Fruit fly (Drosophila melanogaster) whole organism, prepupa: ENCODE measurements around the gene CG34367.
A peak's percentile ranks its signal among the peaks of the same experiment; 100 is the strongest.

ENCODE experiments used
- Blimp-1 ChIP-seq: fragments of 200-800 bp; sonication (Bioruptor generic); optimal IDR thresholded peaks from 3 replicates; lab custom pipeline; 2017; ENCODE audit warnings: missing biosample characterization, missing genetic modification characterization, mild to moderate bottlenecking, moderate library complexity, missing genetic modification reagents
- CG10631 ChIP-seq: fragments of 200-800 bp; sonication (Bioruptor generic); optimal IDR thresholded peaks from 2 replicates; lab custom pipeline; 2016; ENCODE audit warnings: missing biosample characterization, missing genetic modification characterization
- CG10669 ChIP-seq: fragments of 200-800 bp; sonication (Bioruptor generic); optimal IDR thresholded peaks from 3 replicates; lab custom pipeline; 2018; ENCODE audit warnings: missing biosample characterization, mild to moderate bottlenecking, missing genetic modification characterization, moderate library complexity
- CG11294 ChIP-seq: fragments of 200-800 bp; sonication (Bioruptor generic); IDR thresholded peaks from 2 replicates; pipeline ENCODE4 v1.3.6; 2022; ENCODE audit warnings: missing biosample characterization, missing genetic modification characterization
- CG11762 ChIP-seq: fragments of 200-800 bp; sonication (Bioruptor generic); optimal IDR thresholded peaks from 3 replicates; lab custom pipeline; 2016; ENCODE audit warnings: missing biosample characterization, missing genetic modification characterization; ENCODE audit not compliant: insufficient read depth
- CG11902 ChIP-seq: fragments of 200-800 bp; sonication (Bioruptor generic); optimal IDR thresholded peaks from 3 replicates; lab custom pipeline; 2016; ENCODE audit warnings: missing biosample characterization, missing genetic modification characterization
- CG15336 ChIP-seq: fragments of 200-800 bp; sonication (Bioruptor generic); IDR thresholded peaks from 2 replicates; pipeline ENCODE4 v1.3.6; 2022; ENCODE audit warnings: missing biosample characterization, missing genetic modification characterization
- CG1621 ChIP-seq: fragments of 200-800 bp; sonication (Bioruptor generic); optimal IDR thresholded peaks from 3 replicates; lab custom pipeline; 2018; ENCODE audit warnings: missing biosample characterization, mild to moderate bottlenecking, missing genetic modification characterization
- CG16779 ChIP-seq: fragments of 200-800 bp; sonication (Bioruptor generic); optimal IDR thresholded peaks from 3 replicates; lab custom pipeline; 2017; ENCODE audit warnings: missing biosample characterization, mild to moderate bottlenecking, missing genetic modification characterization
- CG3032 ChIP-seq: fragments of 200-800 bp; optimal IDR thresholded peaks from 2 replicates; lab custom pipeline; 2019; ENCODE audit warnings: missing biosample characterization, mild to moderate bottlenecking, missing genetic modification characterization, moderate library complexity
- CG31627 ChIP-seq: fragments of 200-800 bp; sonication (Bioruptor generic); optimal IDR thresholded peaks from 3 replicates; lab custom pipeline; 2016; ENCODE audit warnings: missing biosample characterization, missing genetic modification characterization
- CG32006 ChIP-seq: fragments of 200-800 bp; sonication (Bioruptor generic); optimal IDR thresholded peaks from 3 replicates; lab custom pipeline; 2017; ENCODE audit warnings: missing biosample characterization, mild to moderate bottlenecking, missing genetic modification characterization
- CG34406 ChIP-seq: fragments of 200-800 bp; sonication (Bioruptor generic); optimal IDR thresholded peaks from 3 replicates; lab custom pipeline; 2016; ENCODE audit warnings: missing biosample characterization, missing genetic modification characterization
- CG4318 ChIP-seq: fragments of 200-800 bp; sonication (Bioruptor generic); optimal IDR thresholded peaks from 3 replicates; lab custom pipeline; 2017; ENCODE audit warnings: missing biosample characterization, mild to moderate bottlenecking, missing genetic modification characterization
- CG6163 ChIP-seq: fragments of 200-800 bp; sonication (Bioruptor generic); IDR thresholded peaks from 3 replicates; pipeline ENCODE4 v1.3.6; 2022; ENCODE audit warnings: missing biosample characterization, missing genetic modification characterization
- CG6276 ChIP-seq: fragments of 200-800 bp; sonication (Bioruptor generic); optimal IDR thresholded peaks from 2 replicates; lab custom pipeline; 2017; ENCODE audit warnings: missing biosample characterization, mild to moderate bottlenecking, missing genetic modification characterization
- CG6808 ChIP-seq: fragments of 200-800 bp; sonication (Bioruptor generic); optimal IDR thresholded peaks from 3 replicates; lab custom pipeline; 2017; ENCODE audit warnings: missing biosample characterization, missing genetic modification characterization, mild to moderate bottlenecking, moderate library complexity, missing genetic modification reagents
- CG6854 ChIP-seq: fragments of 200-800 bp; sonication (Bioruptor generic); optimal IDR thresholded peaks from 2 replicates; lab custom pipeline; 2017; ENCODE audit warnings: missing biosample characterization, mild to moderate bottlenecking, missing genetic modification characterization
- CG7368 ChIP-seq: fragments of 200-800 bp; sonication (Bioruptor generic); optimal IDR thresholded peaks from 3 replicates; lab custom pipeline; 2016; ENCODE audit warnings: missing biosample characterization, missing genetic modification characterization
- CG8119 ChIP-seq: fragments of 200-800 bp; sonication (Bioruptor generic); IDR thresholded peaks from 3 replicates; pipeline ENCODE4 v1.3.6; 2022; ENCODE audit warnings: missing biosample characterization, missing genetic modification characterization
- CG8319 ChIP-seq: fragments of 200-800 bp; sonication (Bioruptor generic); optimal IDR thresholded peaks from 3 replicates; lab custom pipeline; 2016; ENCODE audit warnings: missing biosample characterization, missing genetic modification characterization
- CG8632 ChIP-seq: fragments of 200-800 bp; sonication (Bioruptor generic); optimal IDR thresholded peaks from 3 replicates; lab custom pipeline; 2016; ENCODE audit warnings: missing biosample characterization, missing genetic modification characterization
- CG9139 ChIP-seq: fragments of 200-800 bp; sonication (Bioruptor generic); optimal IDR thresholded peaks from 3 replicates; lab custom pipeline; 2017; ENCODE audit warnings: missing biosample characterization, mild to moderate bottlenecking, missing genetic modification characterization
- Eip75B ChIP-seq: fragments of 200-800 bp; sonication (Bioruptor generic); optimal IDR thresholded peaks from 3 replicates; lab custom pipeline; 2016; ENCODE audit warnings: missing biosample characterization, missing genetic modification characterization
- Eip78C ChIP-seq: fragments of 200-800 bp; sonication (Bioruptor generic); peaks from one replicate; lab custom pipeline; 2016; ENCODE audit warnings: missing biosample characterization, missing genetic modification characterization
- Eip93F ChIP-seq: fragments of 200-800 bp; sonication (Bioruptor generic); optimal IDR thresholded peaks from 2 replicates; lab custom pipeline; 2016; ENCODE audit warnings: missing biosample characterization, mild to moderate bottlenecking, missing genetic modification characterization
- Ets21C ChIP-seq: fragments of 200-800 bp; sonication (Bioruptor generic); optimal IDR thresholded peaks from 3 replicates; lab custom pipeline; 2016; ENCODE audit warnings: missing biosample characterization, missing genetic modification characterization
- Hr38 ChIP-seq: sonication (Bioruptor generic); optimal IDR thresholded peaks from 2 replicates; lab custom pipeline; 2016; ENCODE audit warnings: missing biosample characterization, missing genetic modification characterization
- Hr39 ChIP-seq: fragments of 200-800 bp; sonication (Bioruptor generic); optimal IDR thresholded peaks from 2 replicates; lab custom pipeline; 2016; ENCODE audit warnings: missing biosample characterization, missing genetic modification characterization
- Hr4 ChIP-seq: fragments of 200-800 bp; sonication (Bioruptor generic); optimal IDR thresholded peaks from 3 replicates; lab custom pipeline; 2016; ENCODE audit warnings: missing biosample characterization, missing genetic modification characterization
- Met ChIP-seq: fragments of 200-800 bp; sonication (Bioruptor generic); optimal IDR thresholded peaks from 3 replicates; lab custom pipeline; 2016; ENCODE audit warnings: missing biosample characterization, missing genetic modification characterization
- OdsH ChIP-seq: fragments of 200-800 bp; sonication (Bioruptor generic); optimal IDR thresholded peaks from 3 replicates; lab custom pipeline; 2016; ENCODE audit warnings: missing biosample characterization, missing genetic modification characterization
- Smox ChIP-seq: fragments of 200-800 bp; sonication (Bioruptor generic); optimal IDR thresholded peaks from 3 replicates; lab custom pipeline; 2016; ENCODE audit warnings: missing biosample characterization, missing genetic modification characterization
- Sox102F ChIP-seq: fragments of 200-800 bp; sonication (Bioruptor generic); optimal IDR thresholded peaks from 2 replicates; lab custom pipeline; 2016; ENCODE audit warnings: missing biosample characterization, mild to moderate bottlenecking, missing genetic modification characterization
- Sox15 ChIP-seq: fragments of 200-800 bp; sonication (Bioruptor generic); optimal IDR thresholded peaks from 3 replicates; lab custom pipeline; 2016; ENCODE audit warnings: missing biosample characterization, missing genetic modification characterization
- acj6 ChIP-seq: fragments of 200-800 bp; sonication (Bioruptor generic); optimal IDR thresholded peaks from 3 replicates; lab custom pipeline; 2016; ENCODE audit warnings: missing biosample characterization, missing genetic modification characterization
- cyc ChIP-seq: fragments of 200-800 bp; sonication (Bioruptor generic); optimal IDR thresholded peaks from 3 replicates; lab custom pipeline; 2016; ENCODE audit warnings: missing biosample characterization, missing genetic modification characterization
- dsx ChIP-seq: fragments of 200-800 bp; optimal IDR thresholded peaks from 3 replicates; lab custom pipeline; 2019; ENCODE audit warnings: missing biosample characterization, mild to moderate bottlenecking, missing genetic modification characterization, moderate library complexity; ENCODE audit not compliant: poor library complexity, severe bottlenecking
- eg ChIP-seq: fragments of 200-800 bp; sonication (Bioruptor generic); IDR thresholded peaks from 3 replicates; pipeline ENCODE4 v1.3.6; 2022; ENCODE audit warnings: missing biosample characterization, missing genetic modification characterization
- esn ChIP-seq: fragments of 200-800 bp; sonication (Bioruptor generic); optimal IDR thresholded peaks from 2 replicates; lab custom pipeline; 2016; ENCODE audit warnings: missing biosample characterization, mild to moderate bottlenecking, missing genetic modification characterization, moderate library complexity
- fd85E ChIP-seq: fragments of 200-800 bp; sonication (Bioruptor generic); optimal IDR thresholded peaks from 3 replicates; lab custom pipeline; 2016; ENCODE audit warnings: missing biosample characterization, missing genetic modification characterization
- fkh ChIP-seq: fragments of 200-800 bp; sonication (Bioruptor generic); optimal IDR thresholded peaks from 3 replicates; lab custom pipeline; 2017; ENCODE audit warnings: missing biosample characterization, mild to moderate bottlenecking, missing genetic modification characterization, moderate library complexity
- lz ChIP-seq: fragments of 200-800 bp; sonication (Bioruptor generic); optimal IDR thresholded peaks from 3 replicates; lab custom pipeline; 2016; ENCODE audit warnings: missing biosample characterization, missing genetic modification characterization
- pdm3 ChIP-seq: fragments of 200-800 bp; sonication (Bioruptor generic); optimal IDR thresholded peaks from 3 replicates; lab custom pipeline; 2016; ENCODE audit warnings: missing biosample characterization, missing genetic modification characterization
- salr ChIP-seq, 2 experiments: fragments of 200-800 bp; sonication (Bioruptor generic); optimal IDR thresholded peaks; 3 replicates each; lab custom pipeline; 2016 to 2018; ENCODE audit warnings: missing biosample characterization in 2 of 2, missing genetic modification characterization in 2 of 2, mild to moderate bottlenecking in 1 of 2
- ss ChIP-seq, 2 experiments: fragments of 200-800 bp; sonication (Bioruptor generic); optimal IDR thresholded peaks; 2 replicates in 1 of 2; 3 replicates in 1 of 2; lab custom pipeline; 2017 to 2018; ENCODE audit warnings: mild to moderate bottlenecking in 2 of 2, missing biosample characterization in 2 of 2, missing genetic modification characterization in 2 of 2, moderate library complexity in 1 of 2
- svp ChIP-seq: fragments of 200-800 bp; sonication (Bioruptor generic); peaks from one replicate; lab custom pipeline; 2016; ENCODE audit warnings: missing biosample characterization, missing genetic modification characterization
- topi ChIP-seq: fragments of 200-800 bp; sonication (Bioruptor generic); optimal IDR thresholded peaks from 3 replicates; lab custom pipeline; 2016; ENCODE audit warnings: missing biosample characterization, missing genetic modification characterization

The CG34367 gene

dm6 chr2L:10339212-10339721 lies 14.4 kb downstream of the CG34367 start, which contains the start of gene SamDC (continued):
- TF ChIP-seq ss (GFP tag; optimal IDR thresholded peaks at IDR 0.05; lab: Kevin White, UChicago) (no peak), CG15336 (GFP tag; lab: Robert Waterston, UW) (peak; percentile 63), CG31627 (GFP tag; lab: Kevin White, UChicago) (no peak), OdsH (GFP tag; lab: Kevin White, UChicago) (peak; percentile 31), CG11762 (GFP tag; lab: Kevin White, UChicago) (no peak), cyc (GFP tag; lab: Kevin White, UChicago) (peak; percentile 1), eg (GFP tag; lab: Robert Waterston, UW) (no peak), CG9139 (no peak), CG8632 (GFP tag; lab: Kevin White, UChicago) (no peak), svp (GFP tag; lab: Kevin White, UChicago) (no peak), esn (GFP tag; lab: Kevin White, UChicago) (peak; percentile 53), CG10631 (GFP tag; lab: Kevin White, UChicago) (peak; percentile 45), CG6854 (GFP tag; lab: Kevin White, UChicago) (peak; percentile 19), Smox (GFP tag; lab: Kevin White, UChicago) (peak; percentile 25), CG6276 (GFP tag; lab: Kevin White, UChicago) (no peak)
- TF ChIP-seq, all 60 proteins: peak for 27

- TF ChIP-seq CG6276 (GFP tag; lab: Kevin White, UChicago): no peak
- TF ChIP-seq CG11294 (GFP tag; lab: Robert Waterston, UW): no peak
- TF ChIP-seq topi (GFP tag; lab: Kevin White, UChicago): peak; percentile 17
- no peak for TF ChIP-seq CG8319
- TF ChIP-seq cyc (GFP tag; lab: Kevin White, UChicago): no peak
- TF ChIP-seq dsx (GFP tag; lab: Kevin White, UChicago): peak; percentile 18
- TF ChIP-seq OdsH (GFP tag; lab: Kevin White, UChicago): no peak
- peak; percentile 24 for TF ChIP-seq Hr4 (GFP tag; lab: Kevin White, UChicago)
- TF ChIP-seq Hr38 (GFP tag; lab: Kevin White, UChicago): no peak
- peak; percentile 85 for TF ChIP-seq Eip78C (GFP tag; lab: Kevin White, UChicago)
- peak; percentile 14 for TF ChIP-seq pdm3 (GFP tag; lab: Kevin White, UChicago)
- TF ChIP-seq salr (GFP tag; optimal IDR thresholded peaks at IDR 0.05; lab: Kevin White, UChicago): no peak
- TF ChIP-seq Smox (GFP tag; lab: Kevin White, UChicago): no peak
- TF ChIP-seq CG9139: no peak
- TF ChIP-seq Hr39 (GFP tag; lab: Kevin White, UChicago): no peak
- TF ChIP-seq lz (GFP tag; lab: Kevin White, UChicago): no peak
- TF ChIP-seq Eip93F (GFP tag; lab: Kevin White, UChicago): peak; percentile 23
- peak; percentile 73 for TF ChIP-seq svp (GFP tag; lab: Kevin White, UChicago)
- peak; percentile 58; the same call in 2 of the 3 replicates for TF ChIP-seq CG8119 (GFP tag; lab: Robert Waterston, UW)
- TF ChIP-seq CG6808: no peak
- TF ChIP-seq CG32006: no peak
- TF ChIP-seq CG6854 (GFP tag; lab: Kevin White, UChicago): peak; percentile 61
- TF ChIP-seq Ets21C: no peak
- no peak for TF ChIP-seq Sox102F (GFP tag; lab: Kevin White, UChicago)
- no peak for TF ChIP-seq CG6163 (GFP tag; lab: Robert Waterston, UW)
- no peak for TF ChIP-seq CG4318 (GFP tag; lab: Kevin White, UChicago)
- TF ChIP-seq CG3032 (tag; lab: Kevin White, UChicago): no peak
- no peak for TF ChIP-seq Blimp-1 (GFP tag; lab: Kevin White, UChicago)
- TF ChIP-seq eg (GFP tag; lab: Robert Waterston, UW): no peak
- TF ChIP-seq fd85E: no peak
- TF ChIP-seq CG7368: no peak
- TF ChIP-seq CG8632 (GFP tag; lab: Kevin White, UChicago): no peak
- TF ChIP-seq CG15336 (GFP tag; lab: Robert Waterston, UW): peak; percentile 66
- no peak for TF ChIP-seq Sox15
- peak; percentile 46 for TF ChIP-seq Eip75B
- TF ChIP-seq CG1621 (tag; lab: Kevin White, UChicago): peak; percentile 34
- peak; percentile 98 for TF ChIP-seq fkh (GFP tag; lab: Kevin White, UChicago)
- TF ChIP-seq CG10669 (GFP tag; lab: Kevin White, UChicago): peak; percentile 33
- TF ChIP-seq CG34406 (GFP tag; lab: Kevin White, UChicago): no peak
- no peak for TF ChIP-seq CG16779
- no peak for TF ChIP-seq CG11902
- peak; percentile 27 for TF ChIP-seq acj6
- TF ChIP-seq Met (GFP tag; lab: Kevin White, UChicago): peak; percentile 38
Observed at dm6 chr2L:10334854-10335277, 18.8 kb downstream of the CG34367 start.
